Fruit fly (Drosophila melanogaster) whole organism, larva: ENCODE data around the gene CG13689.

ENCODE experiments used
- noc ChIP-seq: fragments of 200-800 bp; sonication (Bioruptor generic); optimal IDR thresholded peaks from 3 replicates; lab custom pipeline; 2019; ENCODE audit warnings: missing biosample characterization, mild to moderate bottlenecking, missing genetic modification characterization, moderate library complexity

The CG13689 gene

DNA sequence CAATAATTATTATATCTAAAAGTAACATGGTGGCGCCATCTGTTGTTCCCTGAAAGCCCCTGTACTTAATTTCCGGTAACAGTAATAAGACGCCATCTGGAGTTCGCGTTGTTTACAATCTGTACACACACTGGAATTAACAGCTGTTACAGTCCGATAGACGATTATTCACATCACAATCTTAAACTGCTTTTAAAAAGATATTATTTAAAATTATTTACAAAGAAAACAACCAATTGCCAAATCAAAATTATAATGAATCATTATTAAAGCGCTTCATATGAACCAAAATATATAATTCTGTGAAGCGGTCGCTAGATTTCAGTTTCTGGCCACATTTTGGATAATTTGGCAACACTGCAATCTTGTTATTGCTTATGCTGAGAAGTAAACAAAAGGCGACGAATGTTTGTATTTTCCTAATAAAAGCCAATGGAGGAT lies at the start of gene CG13689:
Gene CG13689, plus strand, starts transcription at position 375 of the 441 bp plus-strand sequence.
- no peak for TF ChIP-seq noc (tag; lab: Kevin White, UChicago)

DNA sequence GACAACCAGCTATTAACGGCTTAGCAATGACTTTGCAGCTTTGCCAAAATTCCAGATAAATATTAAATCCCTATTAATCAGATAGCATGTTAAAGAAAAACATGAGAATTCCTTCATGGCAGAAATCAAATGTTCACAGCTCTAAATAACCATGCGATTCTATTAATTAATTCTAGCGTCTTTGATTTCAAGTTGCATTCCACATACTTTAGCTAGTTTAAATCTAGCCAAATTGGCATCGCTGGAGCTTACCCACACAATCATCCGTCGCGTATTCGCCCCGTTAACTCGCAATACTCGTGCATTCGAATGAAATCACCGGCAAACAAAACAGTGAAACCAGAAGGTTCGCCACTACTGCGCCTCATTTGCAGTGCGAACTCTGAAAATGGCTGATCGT lies 43.3 kb upstream of the CG13689 start, which contains the start of gene Tspo:
Gene Tspo, plus strand, starts transcription at position 302 of the 400 bp plus-strand sequence.
- peak; percentile 11 for TF ChIP-seq noc (tag; lab: Kevin White, UChicago)

DNA sequence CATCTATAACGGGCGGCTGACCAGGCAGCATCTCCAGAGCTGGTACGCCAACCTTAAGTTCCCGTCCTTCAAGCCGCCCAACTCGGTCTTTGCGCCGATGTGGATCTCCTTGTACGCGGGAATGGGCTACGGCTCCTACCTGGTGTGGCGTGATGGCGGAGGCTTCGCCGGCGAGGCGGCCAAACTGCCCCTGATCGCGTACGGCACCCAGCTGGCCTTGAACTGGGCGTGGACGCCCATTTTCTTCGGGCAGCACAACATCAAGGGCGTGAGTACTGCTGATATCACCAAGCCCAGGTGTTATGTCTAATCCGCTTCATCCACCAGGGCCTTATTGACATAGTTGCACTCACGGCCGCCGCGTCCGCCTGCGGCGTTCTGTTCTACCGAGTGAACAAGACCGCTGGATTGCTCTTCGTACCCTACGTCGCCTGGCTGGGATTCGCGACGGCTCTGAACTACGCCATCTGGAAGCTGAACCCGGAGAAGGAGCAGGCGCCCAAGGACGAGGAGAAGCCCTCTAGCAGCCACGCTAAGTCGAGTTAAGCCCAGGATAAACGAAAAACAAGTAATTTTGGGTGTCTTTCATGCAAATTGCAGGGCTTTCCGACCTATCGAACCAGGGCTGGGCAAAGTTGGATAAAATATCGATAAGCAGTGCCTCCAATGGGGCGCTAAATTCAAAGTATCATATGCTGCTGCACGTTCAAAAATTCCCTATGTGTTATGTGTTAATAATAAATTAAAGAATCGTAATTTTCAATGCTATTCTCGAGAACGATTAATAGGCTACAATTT lies 42.6 kb upstream of the CG13689 start, which contains the start of gene rempA:
Gene rempA, minus strand, starts transcription at position 541 of the 798 bp plus-strand sequence.
- TF ChIP-seq noc (tag; lab: Kevin White, UChicago): no peak

DNA sequence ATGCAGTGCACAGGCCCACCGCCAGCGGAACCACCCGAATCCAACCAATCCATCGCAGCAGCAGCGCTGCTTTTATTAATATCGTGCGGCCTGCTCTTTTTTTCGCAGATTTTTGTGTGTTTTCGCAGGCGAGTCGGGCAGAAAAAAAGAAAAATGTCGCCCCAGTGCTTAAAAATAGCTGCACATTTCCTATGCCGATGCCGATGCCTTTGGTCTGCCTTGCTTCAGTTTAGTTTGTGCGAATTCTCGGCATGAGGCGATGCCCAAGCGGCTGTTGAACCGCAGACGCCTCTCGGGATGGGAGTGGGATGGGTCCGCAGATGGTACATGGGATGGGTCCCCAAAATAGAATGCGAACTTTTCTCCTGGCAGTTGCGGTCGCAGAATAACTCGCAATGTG lies 39.3 kb upstream of the CG13689 start:
- TF ChIP-seq noc (tag; lab: Kevin White, UChicago): no peak

DNA sequence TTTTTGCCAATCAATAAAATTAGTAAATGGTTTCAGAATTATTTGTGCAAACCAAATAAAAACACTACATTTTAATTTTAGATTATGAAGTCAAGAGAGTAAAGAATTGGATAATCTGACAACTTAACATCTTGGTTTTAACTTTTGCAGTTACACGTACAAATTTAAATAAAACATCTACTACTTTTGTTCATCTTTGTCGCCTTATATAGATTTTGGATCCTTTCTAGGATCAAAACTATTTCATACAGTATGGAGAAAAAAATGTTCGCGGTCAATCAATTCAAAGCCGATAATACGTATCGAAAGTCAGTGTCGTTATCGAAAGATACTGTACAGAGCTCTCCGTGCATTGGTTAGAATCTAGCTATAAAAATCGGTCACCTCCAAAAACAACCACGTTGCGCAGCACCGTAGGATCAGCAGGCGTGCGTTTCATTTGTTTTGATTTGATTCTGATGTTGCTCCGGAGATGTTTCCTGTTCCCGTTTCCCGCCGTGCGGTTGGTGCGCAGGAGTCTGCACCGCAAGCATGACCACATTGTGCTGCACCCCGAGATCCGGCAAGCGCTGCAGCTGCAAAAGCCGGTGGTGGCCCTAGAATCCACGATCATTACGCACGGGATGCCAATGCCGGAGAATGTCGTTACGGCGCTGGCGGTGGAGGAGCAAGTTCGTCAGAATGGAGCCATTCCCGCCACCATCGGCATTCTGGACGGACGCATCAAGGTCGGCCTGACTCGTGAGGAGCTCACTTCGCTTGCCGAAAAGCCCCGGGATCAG lies 38.7 kb upstream of the CG13689 start, which contains the start of the genes uncNacbeta and CG2794:
Gene uncNacbeta, minus strand, starts transcription at position 51 of the 782 bp plus-strand sequence.
Gene CG2794, plus strand, starts transcription at position 395 of the 782 bp plus-strand sequence.
- no peak for TF ChIP-seq noc (tag; lab: Kevin White, UChicago)

DNA sequence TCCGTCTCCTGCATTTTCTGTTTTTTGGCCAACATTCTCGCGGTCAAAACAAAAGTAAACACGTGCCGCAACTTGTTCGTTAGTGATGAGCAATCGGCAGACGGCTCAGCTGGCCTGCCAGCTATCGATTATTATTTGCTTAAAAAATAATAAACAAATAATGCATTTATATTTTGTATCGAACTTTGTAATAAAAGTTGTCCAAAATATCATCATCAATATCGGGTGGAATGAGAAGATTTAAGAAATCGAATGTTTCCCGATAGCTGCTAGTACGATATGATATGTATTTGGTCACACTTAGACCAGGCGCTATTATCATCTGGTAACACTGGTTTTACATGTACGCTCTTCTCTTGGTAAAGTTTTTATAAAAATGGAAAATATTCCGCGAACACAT lies 34.6 kb upstream of the CG13689 start, which contains the start of the genes Nle and Sf3b1:
Gene Nle, minus strand, starts transcription at position 92 of the 400 bp plus-strand sequence.
Gene Sf3b1, plus strand, starts transcription at position 311 of the 400 bp plus-strand sequence.
- no peak for TF ChIP-seq noc (tag; lab: Kevin White, UChicago)

DNA sequence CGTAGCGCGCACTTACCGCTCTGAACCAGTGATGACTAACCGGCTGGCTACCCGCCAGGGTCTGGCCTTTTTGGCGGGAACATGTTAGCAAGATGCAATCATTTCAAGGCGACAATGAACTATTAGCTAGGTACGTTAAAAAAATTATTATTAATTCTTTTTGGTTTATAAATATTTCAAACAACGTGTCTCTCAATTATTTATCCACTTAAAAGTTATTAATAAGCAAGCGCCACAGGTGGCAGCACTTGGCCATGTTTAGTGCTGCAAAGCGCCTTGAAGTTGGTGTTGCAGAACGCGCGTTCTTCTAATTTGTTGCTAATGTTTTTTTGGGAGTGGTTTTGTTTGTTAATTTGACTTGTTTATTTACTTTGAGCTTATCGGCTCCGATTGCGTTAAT lies 28.4 kb upstream of the CG13689 start, which contains the start of the genes Ipk2 and cold:
Gene Ipk2, minus strand, starts transcription at position 39 of the 400 bp plus-strand sequence.
Gene cold, plus strand, starts transcription at position 66 of the 400 bp plus-strand sequence.
- TF ChIP-seq noc (tag; lab: Kevin White, UChicago): peak; percentile 84

DNA sequence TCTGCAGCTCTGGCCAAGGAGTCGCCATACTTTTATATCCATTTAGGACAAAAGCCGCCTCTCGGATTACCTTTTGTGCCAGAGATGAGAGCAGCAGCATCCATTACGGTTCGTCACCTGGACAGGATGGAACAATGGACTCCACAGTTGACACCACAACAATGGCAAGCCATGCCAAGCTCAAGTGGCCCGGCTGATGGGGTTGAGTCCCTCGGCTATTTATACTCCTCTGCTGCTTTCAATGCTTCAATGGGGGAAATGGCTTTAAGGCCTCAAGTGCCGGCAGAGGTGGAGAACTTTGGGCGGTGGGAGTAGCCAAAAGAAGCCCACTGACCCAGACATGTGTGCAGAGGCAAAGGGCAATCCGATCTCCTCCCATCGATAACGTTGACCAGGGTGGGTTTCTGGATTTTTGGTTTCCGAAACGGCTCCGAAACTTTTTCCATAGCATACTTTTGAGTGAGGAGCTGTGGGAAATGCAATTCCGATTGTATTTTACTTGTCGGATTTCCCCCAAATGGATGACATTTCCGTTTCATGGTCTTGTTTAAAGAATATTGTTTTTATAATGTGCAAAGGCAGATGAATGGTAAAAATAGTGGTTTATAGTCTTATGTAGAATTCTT lies 25.9 kb upstream of the CG13689 start, which contains the start of gene Ptth:
Gene Ptth, minus strand, starts transcription at position 338 of the 626 bp plus-strand sequence.
- TF ChIP-seq noc (tag; lab: Kevin White, UChicago): no peak

DNA sequence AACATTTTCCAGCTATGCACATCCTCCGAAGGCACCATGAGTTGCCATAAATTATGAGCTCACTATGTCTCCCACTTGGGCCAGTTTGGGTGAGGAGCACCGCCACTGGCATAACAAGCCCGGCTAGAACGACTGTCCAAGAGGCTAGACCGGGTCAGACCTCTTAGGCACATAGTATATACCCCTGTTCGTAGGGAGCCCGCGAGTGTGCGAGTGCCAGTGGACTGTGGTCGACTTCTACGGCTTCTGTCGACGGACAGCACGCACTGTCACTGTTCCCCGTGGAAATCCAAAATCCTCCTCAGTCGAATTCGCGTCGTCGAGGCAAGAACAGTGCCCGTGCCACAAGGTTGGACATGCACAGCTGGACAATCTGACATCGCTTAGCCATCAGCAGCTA lies 25.4 kb upstream of the CG13689 start, which contains the start of gene Pph13:
Gene Pph13, plus strand, starts transcription at position 301 of the 400 bp plus-strand sequence.
- no peak for TF ChIP-seq noc (tag; lab: Kevin White, UChicago)

DNA sequence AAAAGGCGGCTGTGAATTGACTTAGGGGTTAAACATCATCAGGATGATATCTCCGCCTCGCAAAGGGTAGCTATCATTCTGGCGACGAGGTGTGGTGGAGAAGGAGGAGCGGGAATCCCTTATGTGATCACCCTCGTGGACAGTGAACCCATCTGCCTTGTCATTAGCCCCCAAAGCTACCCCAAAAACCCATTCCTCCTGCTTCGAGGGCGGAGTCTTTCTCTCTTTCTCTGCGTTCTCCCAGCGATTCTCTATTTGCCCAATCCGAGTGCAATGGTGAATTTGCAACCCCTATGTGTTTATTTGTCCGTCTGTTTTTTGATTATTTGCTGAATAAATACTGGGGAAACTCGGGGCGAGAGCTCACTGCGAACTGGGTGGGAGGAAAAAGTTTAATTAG lies 17.3 kb upstream of the CG13689 start:
- no peak for TF ChIP-seq noc (tag; lab: Kevin White, UChicago)

DNA sequence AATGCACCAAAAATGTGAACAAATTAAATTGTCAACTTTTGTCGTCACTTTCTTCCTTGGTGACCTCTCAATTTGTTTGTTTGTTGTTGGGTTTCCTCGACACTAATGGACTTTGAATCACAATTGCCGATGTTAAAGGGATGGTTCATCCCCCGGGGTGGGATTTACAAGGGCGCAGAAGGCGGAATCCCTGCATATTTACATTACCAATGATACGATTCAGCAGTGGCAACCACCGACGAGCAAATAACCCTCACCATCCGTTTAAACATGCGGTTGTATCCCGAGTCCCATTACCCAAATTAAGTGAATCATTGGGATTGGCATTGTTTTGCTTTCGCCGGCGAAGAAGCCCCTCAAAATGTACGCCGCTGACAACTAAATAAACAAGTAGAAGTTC lies 11.1 kb upstream of the CG13689 start:
- TF ChIP-seq noc (tag; lab: Kevin White, UChicago): no peak

DNA sequence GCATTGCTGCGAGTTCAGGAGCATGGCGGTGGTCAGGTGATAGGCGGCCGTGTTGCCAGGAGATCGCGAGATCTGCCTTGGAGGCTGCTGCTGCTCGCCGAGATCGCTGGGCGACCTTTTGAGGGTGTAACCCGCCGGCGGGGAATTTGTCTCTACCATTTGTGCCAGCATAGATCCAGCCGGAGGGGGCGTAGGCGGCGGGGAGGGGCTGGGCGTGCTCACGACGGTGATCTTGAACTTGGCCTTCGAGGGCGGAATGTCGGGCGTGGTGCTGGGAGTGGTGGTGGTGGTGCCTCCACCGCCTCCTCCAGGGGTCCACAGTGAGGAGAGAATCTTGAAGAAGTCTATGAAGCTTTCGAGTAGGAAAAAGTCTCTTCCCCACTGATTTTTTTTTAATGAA lies 8.6 kb upstream of the CG13689 start:
- TF ChIP-seq noc (tag; lab: Kevin White, UChicago): no peak

DNA sequence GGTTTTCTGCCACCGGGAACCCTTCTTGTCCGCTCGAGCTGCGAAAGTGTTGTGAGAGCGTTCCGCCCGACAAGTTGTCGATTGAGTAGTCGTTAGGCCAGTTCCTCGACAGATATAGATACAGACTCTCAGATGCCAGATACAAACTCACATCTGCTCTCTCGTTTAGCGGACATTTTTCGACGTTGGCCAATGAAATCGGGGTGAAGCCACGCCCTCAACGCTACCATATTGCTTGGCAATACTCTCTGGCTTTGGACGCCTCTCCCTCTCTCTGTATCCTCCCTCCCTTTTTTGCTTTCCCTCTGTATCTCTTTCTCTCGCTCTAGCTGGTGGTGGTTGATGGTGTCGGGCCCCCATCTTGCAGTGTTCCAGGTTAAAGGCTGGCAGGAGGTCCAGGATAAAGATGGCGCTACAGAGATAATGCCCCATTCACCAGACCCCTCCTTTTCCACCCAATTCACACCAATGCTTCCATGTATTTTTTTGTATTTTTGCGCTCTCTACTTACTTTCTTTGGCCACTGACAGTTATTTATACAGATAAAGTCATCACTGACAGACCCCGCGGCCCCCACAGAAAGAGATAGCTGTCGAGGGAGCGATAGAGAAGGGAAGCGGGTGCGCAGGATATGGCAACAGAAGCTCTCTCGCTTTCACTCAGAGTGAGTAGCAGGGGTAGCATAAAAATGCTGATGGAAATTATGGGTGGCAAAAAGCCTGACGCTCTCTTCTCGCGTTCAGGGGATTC lies 7.8 kb upstream of the CG13689 start, which contains the start of gene Gsc:
Gene Gsc, minus strand, starts transcription at position 51 of the 750 bp plus-strand sequence.
- no peak for TF ChIP-seq noc (tag; lab: Kevin White, UChicago)

DNA sequence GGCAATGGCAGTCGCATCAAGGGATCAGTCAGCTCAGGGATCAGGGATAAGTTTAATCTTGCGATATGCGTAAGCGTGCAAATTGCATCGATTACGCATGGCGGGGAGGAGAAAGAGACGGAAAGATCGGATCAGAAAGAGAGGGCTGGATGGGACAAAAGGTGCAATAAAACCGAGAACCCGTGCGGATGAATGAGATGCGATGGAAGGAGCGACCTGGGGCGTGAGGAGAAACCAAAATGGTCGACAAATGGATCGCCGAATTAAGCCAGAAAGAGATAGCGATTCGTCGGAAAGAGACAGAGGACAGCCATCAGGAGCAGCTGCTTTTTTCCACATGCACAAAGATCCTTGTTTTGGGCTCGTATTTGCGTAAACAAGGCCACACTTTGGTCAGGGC lies 4.8 kb upstream of the CG13689 start:
- TF ChIP-seq noc (tag; lab: Kevin White, UChicago): no peak
